Worm (Caenorhabditis elegans): ENCODE data around the gene C49C8.6.

C49C8.6 gene

ce11 chrIV:8651835-8652234 is 6.2 kb downstream of the C49C8.6 start, which contains the start of gene C49C8.8:
C49C8.8 (plus strand) TSS chrIV:8652135.
- TF ChIP-seq unc-30 (tag; optimal IDR thresholded peaks at IDR 0.05) = no peak
- no peak for TF ChIP-seq zag-1 (tag; optimal IDR thresholded peaks at IDR 0.05)
- no peak for TF ChIP-seq unc-62 (GFP tag; optimal IDR thresholded peaks at IDR 0.05)
- TF ChIP-seq unc-98 (GFP tag; IDR thresholded peaks at IDR 0.05) = no peak
- no peak for TF ChIP-seq rnt-1 (tag; optimal IDR thresholded peaks at IDR 0.05)
- no peak for TF ChIP-seq swsn-7 (tag; optimal IDR thresholded peaks at IDR 0.05)
- TF ChIP-seq irx-1 (tag; optimal IDR thresholded peaks at IDR 0.05) = no peak
- TF ChIP-seq lir-3 (tag; optimal IDR thresholded peaks at IDR 0.05; ENCODE audit: poor library complexity) = no peak
- TF ChIP-seq mdl-1 (tag; optimal IDR thresholded peaks at IDR 0.05) = no peak
- TF ChIP-seq elt-3 (tag; optimal IDR thresholded peaks at IDR 0.05) = no peak
- no peak for TF ChIP-seq lin-13 (GFP tag; optimal IDR thresholded peaks at IDR 0.05)
- TF ChIP-seq unc-86 (tag; optimal IDR thresholded peaks at IDR 0.05) = no peak
- no peak for TF ChIP-seq nhr-71 (tag; optimal IDR thresholded peaks at IDR 0.05)
- no peak for TF ChIP-seq hlh-17 (GFP tag; optimal IDR thresholded peaks at IDR 0.05; ENCODE audit: borderline replicate concordance)
- TF ChIP-seq nhr-47 (tag; optimal IDR thresholded peaks at IDR 0.05) = no peak

ce11 chrIV:8650696-8651095 is 7.3 kb downstream of the C49C8.6 start, which contains the start of gene C49C8.2:
C49C8.2 (plus strand) TSS chrIV:8651088.
- peak; percentile 19 for TF ChIP-seq blmp-1 (tag; optimal IDR thresholded peaks at IDR 0.05)
- TF ChIP-seq fkh-8 (tag; optimal IDR thresholded peaks at IDR 0.05) = no peak
- no peak for TF ChIP-seq elt-3 (tag; optimal IDR thresholded peaks at IDR 0.05)
- TF ChIP-seq lin-35 (GFP tag; optimal IDR thresholded peaks at IDR 0.05) = peak in 1 of 2 experiments; percentile 48
- TF ChIP-seq lsy-2 (tag; optimal IDR thresholded peaks at IDR 0.05) = peak in 1 of 2 experiments; percentile 30
- TF ChIP-seq nhr-71 (tag; optimal IDR thresholded peaks at IDR 0.05) = no peak
- peak; percentile 20 for TF ChIP-seq nhr-85 (tag)
- no peak for TF ChIP-seq ceh-8 (GFP tag; optimal IDR thresholded peaks at IDR 0.05)
- no peak for TF ChIP-seq grh-1 (GFP tag; IDR thresholded peaks at IDR 0.05)
- peak; percentile 45 for TF ChIP-seq dsc-1 (tag; optimal IDR thresholded peaks at IDR 0.05)
- peak in 1 of 2 experiments; percentile 29 for TF ChIP-seq efl-1 (optimal IDR thresholded peaks at IDR 0.05)
- TF ChIP-seq efl-1 (GFP tag; optimal IDR thresholded peaks at IDR 0.05 in 1 of 2) = no peak
- peak; percentile 19 for TF ChIP-seq mep-1 (tag; optimal IDR thresholded peaks at IDR 0.05)

DNA sequence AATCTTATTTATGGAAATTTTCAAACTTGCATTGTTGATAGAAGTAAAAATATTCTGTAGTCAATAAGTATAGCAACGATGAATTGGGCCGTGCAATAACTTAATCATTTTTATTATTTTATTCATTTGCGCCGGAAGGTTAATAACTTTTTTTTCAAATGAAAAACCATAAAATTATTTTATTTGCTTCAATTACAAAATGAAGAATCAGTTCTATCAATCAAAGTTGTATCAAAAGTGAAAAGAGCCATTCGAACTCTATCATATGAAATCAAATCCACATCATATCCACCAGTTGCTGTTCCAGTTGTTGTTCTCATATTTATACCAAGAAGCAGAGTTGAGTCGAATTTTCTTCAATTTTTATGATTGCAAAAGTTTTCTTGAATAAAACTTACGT is 9.5 kb downstream of the C49C8.6 start, which contains the start of gene cyp-33E1:
Gene cyp-33E1, minus strand, starts transcription at position 101 of the 400 bp plus-strand sequence.
- TF ChIP-seq snpc-4 (tag; optimal IDR thresholded peaks at IDR 0.05) (no peak), lin-35 (GFP tag; optimal IDR thresholded peaks at IDR 0.05) (no peak), efl-1 (optimal IDR thresholded peaks at IDR 0.05) (no peak), efl-1 (GFP tag; optimal IDR thresholded peaks at IDR 0.05 in 1 of 2) (peak in 1 of 2 experiments; percentile 48)

ce11 chrIV:8644432-8644831 is 13.6 kb downstream of the C49C8.6 start, which contains the start of gene C49C8.3:
C49C8.3 (plus strand) TSS chrIV:8644732.
- TF ChIP-seq dpl-1 (GFP tag; optimal IDR thresholded peaks at IDR 0.05) (no peak), lin-13 (GFP tag; optimal IDR thresholded peaks at IDR 0.05) (no peak), C34B4.2 (tag; optimal IDR thresholded peaks at IDR 0.05) (no peak), mab-9 (GFP tag; IDR thresholded peaks at IDR 0.05) (no peak), sptf-1 (tag; optimal IDR thresholded peaks at IDR 0.05) (no peak), ceh-63 (GFP tag; optimal IDR thresholded peaks at IDR 0.05) (no peak), hlh-4 (tag; optimal IDR thresholded peaks at IDR 0.05) (no peak), C04F5.9 (tag; optimal IDR thresholded peaks at IDR 0.05) (no peak), hpl-2 (GFP tag; optimal IDR thresholded peaks at IDR 0.05) (no peak), fkh-10 (GFP tag; optimal IDR thresholded peaks at IDR 0.05) (no peak), nhr-47 (tag; optimal IDR thresholded peaks at IDR 0.05) (no peak), swsn-7 (tag; optimal IDR thresholded peaks at IDR 0.05) (no peak), zip-4 (GFP tag; optimal IDR thresholded peaks at IDR 0.05) (no peak), blmp-1 (tag; optimal IDR thresholded peaks at IDR 0.05) (no peak)

All from whole organism, L1 larva.